Worm (Caenorhabditis elegans): ENCODE data around the gene gei-8.

DNA sequence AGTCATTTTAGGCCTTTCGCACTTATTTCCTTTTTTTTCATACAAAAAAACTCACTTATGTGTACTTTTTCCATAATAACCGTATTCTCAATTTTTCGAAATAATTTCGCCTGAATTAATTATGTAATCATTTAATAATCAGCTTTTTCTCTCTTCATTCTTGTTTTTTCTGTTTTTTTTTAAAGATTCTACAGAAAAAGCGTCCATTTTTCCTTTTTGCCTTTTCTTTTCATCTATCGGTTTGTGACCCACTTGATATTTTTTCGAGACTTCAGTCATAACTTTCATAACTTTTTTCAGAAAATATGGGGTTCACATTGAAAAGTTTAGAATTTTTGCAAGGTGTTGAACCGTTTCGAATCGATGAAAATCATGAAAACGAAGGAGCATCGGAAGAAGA, 32.8 kb downstream of the gei-8 start, which contains the start of gene vms-1:
- TF ChIP-seq ceh-36 (tag; optimal IDR thresholded peaks at IDR 0.05): no peak
- TF ChIP-seq F13C5.2 (tag; optimal IDR thresholded peaks at IDR 0.05): no peak
- TF ChIP-seq ama-1 (optimal IDR thresholded peaks at IDR 0.05): no peak
- no peak for TF ChIP-seq hnd-1 (tag; optimal IDR thresholded peaks at IDR 0.05)
- TF ChIP-seq ceh-13 (GFP tag; optimal IDR thresholded peaks at IDR 0.05): no peak
- no peak for TF ChIP-seq tbx-37 (GFP tag; conservative IDR thresholded peaks at IDR 0.05)
- no peak for TF ChIP-seq aly-1 (tag; optimal IDR thresholded peaks at IDR 0.05)
- TF ChIP-seq ets-7 (tag; optimal IDR thresholded peaks at IDR 0.05): no peak
- TF ChIP-seq hmbx-1 (tag; optimal IDR thresholded peaks at IDR 0.05): no peak
- TF ChIP-seq pes-1 (GFP tag; IDR thresholded peaks at IDR 0.05): no peak

Data from whole organism, early embryonic.